Worm (Caenorhabditis elegans) whole organism, late embryonic: ENCODE results near the gene T19H12.2.

Experiments
- C38D4.7 ChIP-seq: fragments of 200-800 bp; sonication (Bioruptor generic); optimal IDR thresholded peaks from 2 replicates; lab custom pipeline; 2018; ENCODE audit warnings: mild to moderate bottlenecking, missing genetic modification characterization, moderate library complexity, missing compliant biosample characterization
- K02D7.2 ChIP-seq: sonication (generic microtip); optimal IDR thresholded peaks from 2 replicates; lab custom pipeline; 2017; ENCODE audit warnings: mild to moderate bottlenecking, missing genetic modification characterization, missing compliant biosample characterization
- T23F11.4 ChIP-seq: fragments of 200-800 bp; sonication (Bioruptor generic); optimal IDR thresholded peaks from 2 replicates; lab custom pipeline; 2018; ENCODE audit warnings: mild to moderate bottlenecking, missing genetic modification characterization, missing compliant biosample characterization
- Y22D7AL.16 ChIP-seq: sonication (generic microtip); optimal IDR thresholded peaks from 2 replicates; lab custom pipeline; 2016; ENCODE audit warnings: missing genetic modification characterization, missing compliant biosample characterization
- ahr-1 ChIP-seq: sonication (generic microtip); optimal IDR thresholded peaks from 2 replicates; lab custom pipeline; 2016; ENCODE audit warnings: missing genetic modification characterization, missing compliant biosample characterization
- ceh-22 ChIP-seq: sonication (generic microtip); optimal IDR thresholded peaks from 2 replicates; lab custom pipeline; 2017; ENCODE audit warnings: missing biosample characterization, missing genetic modification characterization
- ceh-31 ChIP-seq: sonication (generic microtip); optimal IDR thresholded peaks from 2 replicates; lab custom pipeline; 2016; ENCODE audit warnings: missing genetic modification characterization, missing compliant biosample characterization
- ceh-48 ChIP-seq: sonication (generic microtip); optimal IDR thresholded peaks from 2 replicates; lab custom pipeline; 2016; ENCODE audit warnings: missing genetic modification characterization, inconsistent platforms, missing compliant biosample characterization
- che-1 ChIP-seq: sonication (generic microtip); optimal IDR thresholded peaks from 2 replicates; lab custom pipeline; 2016; ENCODE audit warnings: mild to moderate bottlenecking, missing genetic modification characterization, missing compliant biosample characterization
- dmd-4 ChIP-seq: sonication (generic microtip); optimal IDR thresholded peaks from 2 replicates; lab custom pipeline; 2016; ENCODE audit warnings: borderline replicate concordance, missing genetic modification characterization, missing compliant biosample characterization
- dve-1 ChIP-seq: sonication (generic microtip); optimal IDR thresholded peaks from 2 replicates; lab custom pipeline; 2017; ENCODE audit warnings: antibody characterized with exemption, mild to moderate bottlenecking, missing genetic modification characterization, missing compliant biosample characterization
- elt-2 ChIP-seq: sonication (generic microtip); optimal IDR thresholded peaks from 2 replicates; lab custom pipeline; 2016; ENCODE audit warnings: missing genetic modification reagents, missing genetic modification characterization, missing compliant biosample characterization
- elt-4 ChIP-seq: sonication (generic microtip); optimal IDR thresholded peaks from 2 replicates; lab custom pipeline; 2016; ENCODE audit warnings: missing genetic modification characterization, missing compliant biosample characterization
- ets-4 ChIP-seq: sonication (generic microtip); optimal IDR thresholded peaks from 2 replicates; lab custom pipeline; 2016; ENCODE audit warnings: missing genetic modification characterization, missing compliant biosample characterization
- fax-1 ChIP-seq: sonication (generic microtip); optimal IDR thresholded peaks from 2 replicates; lab custom pipeline; 2016; ENCODE audit warnings: missing genotype, missing genetic modification characterization, missing compliant biosample characterization
- fkh-10 ChIP-seq: fragments of 150-350 bp; optimal IDR thresholded peaks from 2 replicates; lab custom pipeline; 2014; ENCODE audit warnings: missing biosample characterization, missing genetic modification reagents, missing genetic modification characterization
- fkh-6 ChIP-seq: sonication (generic microtip); optimal IDR thresholded peaks from 2 replicates; lab custom pipeline; 2016; ENCODE audit warnings: missing genetic modification characterization, missing compliant biosample characterization
- hlh-13 ChIP-seq: fragments of 200-800 bp; sonication (Bioruptor generic); optimal IDR thresholded peaks from 2 replicates; lab custom pipeline; 2018; ENCODE audit warnings: mild to moderate bottlenecking, missing genetic modification characterization, missing compliant biosample characterization
- hlh-15 ChIP-seq: sonication (generic microtip); optimal IDR thresholded peaks from 2 replicates; lab custom pipeline; 2016; ENCODE audit warnings: missing genetic modification characterization, missing compliant biosample characterization
- hlh-30 ChIP-seq: sonication (generic microtip); optimal IDR thresholded peaks from 2 replicates; lab custom pipeline; 2017; ENCODE audit warnings: antibody characterized with exemption, missing genetic modification characterization, missing compliant biosample characterization; ENCODE audit not compliant: insufficient read depth
- lim-6 ChIP-seq: sonication (generic microtip); optimal IDR thresholded peaks from 2 replicates; lab custom pipeline; 2016; ENCODE audit warnings: missing genetic modification characterization, missing compliant biosample characterization
- madf-2 ChIP-seq: sonication (generic microtip); optimal IDR thresholded peaks from 2 replicates; lab custom pipeline; 2017; ENCODE audit warnings: missing genetic modification characterization, missing compliant biosample characterization
- nfya-1 ChIP-seq: sonication (generic microtip); optimal IDR thresholded peaks from 2 replicates; lab custom pipeline; 2017; ENCODE audit warnings: missing genetic modification characterization, mild to moderate bottlenecking, missing compliant biosample characterization, antibody characterized with exemption, moderate library complexity
- odd-2 ChIP-seq: sonication (generic microtip); optimal IDR thresholded peaks from 2 replicates; lab custom pipeline; 2017; ENCODE audit warnings: antibody characterized with exemption, mild to moderate bottlenecking, missing genetic modification characterization, missing compliant biosample characterization
- pat-9 ChIP-seq: fragments of 200-800 bp; sonication (Bioruptor generic); optimal IDR thresholded peaks from 2 replicates; lab custom pipeline; 2018; ENCODE audit warnings: mild to moderate bottlenecking, missing genetic modification characterization, moderate library complexity, missing compliant biosample characterization
- pax-1 ChIP-seq: fragments of 150-350 bp; optimal IDR thresholded peaks from 2 replicates; lab custom pipeline; 2014; ENCODE audit warnings: missing biosample characterization, missing genetic modification characterization
- ref-2 ChIP-seq: sonication (generic microtip); optimal IDR thresholded peaks from 2 replicates; lab custom pipeline; 2016; ENCODE audit warnings: missing genetic modification characterization, missing compliant biosample characterization
- sdc-2 ChIP-seq: sonication (generic microtip); optimal IDR thresholded peaks from 2 replicates; lab custom pipeline; 2016; ENCODE audit warnings: missing genotype, missing genetic modification characterization, missing compliant biosample characterization
- sox-4 ChIP-seq: sonication (generic microtip); optimal IDR thresholded peaks from 2 replicates; lab custom pipeline; 2017; ENCODE audit warnings: mild to moderate bottlenecking, missing genetic modification characterization, inconsistent platforms, missing compliant biosample characterization
- syd-9 ChIP-seq: sonication (generic microtip); optimal IDR thresholded peaks from 2 replicates; lab custom pipeline; 2016; ENCODE audit warnings: mild to moderate bottlenecking, missing genetic modification characterization, moderate library complexity, missing compliant biosample characterization
- tbx-7 ChIP-seq: sonication (generic microtip); optimal IDR thresholded peaks from 2 replicates; lab custom pipeline; 2016; ENCODE audit warnings: missing genotype, missing genetic modification characterization, missing compliant biosample characterization
- ttx-3 ChIP-seq: sonication (generic microtip); optimal IDR thresholded peaks from 2 replicates; lab custom pipeline; 2016; ENCODE audit warnings: missing genetic modification reagents, missing genetic modification characterization, missing compliant biosample characterization
- unc-3 ChIP-seq, 2 experiments: fragments of 200-800 bp in 1 of 2; sonication (Bioruptor generic) in 1 of 2; sonication (generic microtip) in 1 of 2; conservative IDR thresholded peaks in 1 of 2; optimal IDR thresholded peaks in 1 of 2; 2 replicates each; pipeline versions ENCODE4 v1.3.6 to Lab custom; 2016 to 2022; ENCODE audit warnings: missing compliant biosample characterization in 2 of 2, missing genetic modification characterization in 2 of 2, missing genetic modification reagents in 1 of 2
- unc-42 ChIP-seq: sonication (generic microtip); optimal IDR thresholded peaks from 2 replicates; lab custom pipeline; 2016; ENCODE audit warnings: missing genotype, missing genetic modification characterization, missing compliant biosample characterization
- unc-55 ChIP-seq: sonication (generic microtip); optimal IDR thresholded peaks from 2 replicates; lab custom pipeline; 2017; ENCODE audit warnings: missing biosample characterization, missing genetic modification reagents, missing genetic modification characterization
- zip-5 ChIP-seq: sonication (generic microtip); optimal IDR thresholded peaks from 2 replicates; lab custom pipeline; 2016; ENCODE audit warnings: missing genetic modification characterization, missing compliant biosample characterization

T19H12.2 gene

ce11 chrV:4865364-4865763 lies 24.9 kb upstream of the T19H12.2 start, which contains the start of gene srd-32:
srd-32 (plus strand) TSS chrV:4865664.
- TF ChIP-seq sox-4: no peak
- TF ChIP-seq fax-1 (tag; lab: Kevin White, UChicago): no peak
- TF ChIP-seq Y22D7AL.16 (tag; lab: Kevin White, UChicago): no peak
- TF ChIP-seq hlh-13 (GFP tag; lab: Kevin White, UChicago): no peak
- no peak for TF ChIP-seq fkh-6
- TF ChIP-seq ref-2 (tag; lab: Kevin White, UChicago): no peak

ce11 chrV:4867535-4867934 lies 22.7 kb upstream of the T19H12.2 start:
- TF ChIP-seq odd-2 (no peak), che-1 (no peak), lim-6 (tag; lab: Kevin White, UChicago) (no peak), ceh-22 (tag; lab: Kevin White, UChicago) (no peak), sox-4 (no peak), C38D4.7 (GFP tag; lab: Kevin White, UChicago) (no peak), syd-9 (tag; lab: Kevin White, UChicago) (no peak), zip-5 (tag; lab: Kevin White, UChicago) (no peak), T23F11.4 (GFP tag; lab: Kevin White, UChicago) (no peak), unc-42 (tag; lab: Kevin White, UChicago) (no peak), ceh-48 (no peak), fkh-10 (no peak)

- TF ChIP-seq K02D7.2 (tag; lab: Kevin White, UChicago) (no peak), ttx-3 (tag; lab: Kevin White, UChicago) (no peak), nfya-1 (no peak), ceh-31 (tag; lab: Kevin White, UChicago) (no peak), elt-2 (tag; lab: Kevin White, UChicago) (no peak), sox-4 (no peak), fax-1 (tag; lab: Kevin White, UChicago) (no peak), tbx-7 (tag; lab: Kevin White, UChicago) (no peak), ahr-1 (tag; lab: Kevin White, UChicago) (no peak), zip-5 (tag; lab: Kevin White, UChicago) (no peak), sdc-2 (tag; lab: Kevin White, UChicago) (no peak)
These were observed 21.5 kb upstream of the T19H12.2 start for ce11 chrV:4868698-4869097.

- TF ChIP-seq ets-4 (tag; lab: Kevin White, UChicago) (no peak), madf-2 (tag; lab: Kevin White, UChicago) (no peak), unc-3 (GFP tag; conservative IDR thresholded peaks at IDR 0.05; lab: Robert Waterston, UW) (no peak), unc-3 (tag; optimal IDR thresholded peaks at IDR 0.05; lab: Kevin White, UChicago) (no peak), pax-1 (tag; lab: Kevin White, UChicago) (no peak), unc-55 (GFP tag; lab: Kevin White, UChicago) (no peak), hlh-30 (tag; lab: Kevin White, UChicago) (no peak), pat-9 (no peak), K02D7.2 (tag; lab: Kevin White, UChicago) (no peak), dmd-4 (tag; lab: Kevin White, UChicago) (no peak), T23F11.4 (GFP tag; lab: Kevin White, UChicago) (no peak), unc-42 (tag; lab: Kevin White, UChicago) (no peak), hlh-15 (tag; lab: Kevin White, UChicago) (no peak), dve-1 (tag; lab: Kevin White, UChicago) (no peak), syd-9 (tag; lab: Kevin White, UChicago) (no peak), elt-4 (tag; lab: Kevin White, UChicago) (no peak), ceh-22 (tag; lab: Kevin White, UChicago) (no peak), nfya-1 (no peak)
- TF ChIP-seq, all 69 proteins: peak for 0
These were observed 19.6 kb upstream of the T19H12.2 start for ce11 chrV:4870627-4871026.
